Worm (Caenorhabditis elegans) whole organism, L2 larva: ENCODE data around the gene Y69A2AR.47.

Experiments
- fos-1 ChIP-seq: fragments of 150-350 bp; optimal IDR thresholded peaks from 2 replicates; lab custom pipeline; 2014; ENCODE audit warnings: missing biosample characterization, missing genetic modification characterization
- lsy-2 ChIP-seq, 2 experiments: fragments of 150-350 bp in 1 of 2; sonication (generic microtip) in 1 of 2; optimal IDR thresholded peaks; 2 replicates each; lab custom pipeline; 2014 to 2017; ENCODE audit warnings: missing biosample characterization in 2 of 2, missing genetic modification characterization in 2 of 2
- nhr-237 ChIP-seq: fragments of 150-350 bp; optimal IDR thresholded peaks from 2 replicates; lab custom pipeline; 2014; ENCODE audit warnings: missing biosample characterization, missing genetic modification characterization
- skn-1 ChIP-seq: sonication (generic microtip); optimal IDR thresholded peaks from 2 replicates; lab custom pipeline; 2017; ENCODE audit warnings: missing biosample characterization, missing genetic modification characterization
- snpc-4 ChIP-seq: fragments of 150-350 bp; optimal IDR thresholded peaks from 2 replicates; lab custom pipeline; 2014; ENCODE audit warnings: missing biosample characterization, missing genetic modification characterization

ce11 chrIV:2556211-2556610, 41.3 kb upstream of the Y69A2AR.47 start:
- no peak for TF ChIP-seq lsy-2 (tag; optimal IDR thresholded peaks at IDR 0.05; lab: Kevin White, UChicago)
- no peak for TF ChIP-seq fos-1 (tag; lab: Kevin White, UChicago)
- TF ChIP-seq snpc-4, result no peak
- no peak for TF ChIP-seq skn-1 (tag; lab: Kevin White, UChicago)
- TF ChIP-seq nhr-237 (tag; lab: Kevin White, UChicago), result no peak
